Fruit fly (Drosophila melanogaster) whole organism, embryonic: ENCODE measurements around the gene CG13392.
A peak's percentile ranks its signal among the peaks of the same experiment; 100 is the strongest.

Experiments used
- Blimp-1 ChIP-seq: fragments of 200-800 bp; sonication (Bioruptor generic); optimal IDR thresholded peaks from 3 replicates; lab custom pipeline; 2018; ENCODE audit warnings: missing biosample characterization, missing genetic modification characterization, mild to moderate bottlenecking, moderate library complexity, missing genetic modification reagents
- CG10366 ChIP-seq: fragments of 200-800 bp; sonication (Bioruptor generic); IDR thresholded peaks from 2 replicates; pipeline ENCODE4 v1.3.6; 2022; ENCODE audit warnings: missing biosample characterization, missing genetic modification characterization
- CG11695 ChIP-seq: fragments of 200-800 bp; sonication (Bioruptor generic); IDR thresholded peaks from 3 replicates; pipeline ENCODE4 v1.3.6; 2022; ENCODE audit warnings: missing biosample characterization, missing genetic modification characterization
- CG11696 ChIP-seq: fragments of 200-800 bp; sonication (Bioruptor generic); IDR thresholded peaks from 2 replicates; pipeline ENCODE4 v1.3.6; 2022; ENCODE audit warnings: missing biosample characterization, missing genetic modification characterization
- CG12219 ChIP-seq: fragments of 200-800 bp; sonication (Bioruptor generic); optimal IDR thresholded peaks from 3 replicates; lab custom pipeline; 2018; ENCODE audit warnings: missing biosample characterization, mild to moderate bottlenecking, missing genetic modification characterization
- CG12299 ChIP-seq: fragments of 200-800 bp; sonication (Bioruptor generic); optimal IDR thresholded peaks from 2 replicates; lab custom pipeline; 2018; ENCODE audit warnings: missing biosample characterization, mild to moderate bottlenecking, missing genetic modification characterization
- CG13424 ChIP-seq: fragments of 200-800 bp; sonication (Bioruptor generic); optimal IDR thresholded peaks from 2 replicates; lab custom pipeline; 2019; ENCODE audit warnings: missing biosample characterization, mild to moderate bottlenecking, missing genetic modification characterization, moderate library complexity
- CG2129 ChIP-seq: fragments of 200-800 bp; sonication (Bioruptor generic); IDR thresholded peaks from 2 replicates; pipeline ENCODE4 v1.3.6; 2022; ENCODE audit warnings: missing biosample characterization, missing genetic modification characterization; ENCODE audit not compliant: partially characterized antibody
- CG2889 ChIP-seq: fragments of 200-800 bp; sonication (Bioruptor generic); IDR thresholded peaks from 3 replicates; pipeline ENCODE4 v1.3.6; 2022; ENCODE audit warnings: missing biosample characterization, missing genetic modification characterization
- CG4617 ChIP-seq: fragments of 200-800 bp; sonication (Bioruptor generic); optimal IDR thresholded peaks from 3 replicates; lab custom pipeline; 2016; ENCODE audit warnings: missing biosample characterization, missing genetic modification characterization, borderline replicate concordance
- CG4730 ChIP-seq: fragments of 200-800 bp; sonication (Bioruptor generic); IDR thresholded peaks from 2 replicates; pipeline ENCODE4 v1.3.6; 2022; ENCODE audit warnings: missing biosample characterization, missing genetic modification characterization
- CG6689 ChIP-seq: fragments of 200-800 bp; sonication (Bioruptor generic); IDR thresholded peaks from 2 replicates; pipeline ENCODE4 v1.3.6; 2022; ENCODE audit warnings: missing biosample characterization, missing genetic modification characterization
- CG6854 ChIP-seq: fragments of 200-800 bp; sonication (Bioruptor generic); optimal IDR thresholded peaks from 3 replicates; lab custom pipeline; 2017; ENCODE audit warnings: missing biosample characterization, mild to moderate bottlenecking, missing genetic modification characterization
- CG8281 ChIP-seq: fragments of 200-800 bp; sonication (Bioruptor generic); optimal IDR thresholded peaks from 2 replicates; lab custom pipeline; 2018; ENCODE audit warnings: missing biosample characterization, mild to moderate bottlenecking, missing genetic modification characterization, moderate library complexity
- CG8765 ChIP-seq: fragments of 200-800 bp; sonication (Bioruptor generic); IDR thresholded peaks from 2 replicates; pipeline ENCODE4 v1.3.6; 2022; ENCODE audit warnings: missing biosample characterization, missing genetic modification characterization
- CG9437 ChIP-seq: fragments of 200-800 bp; sonication (Bioruptor generic); optimal IDR thresholded peaks from 2 replicates; lab custom pipeline; 2018; ENCODE audit warnings: missing biosample characterization, mild to moderate bottlenecking, missing genetic modification characterization
- Dfd ChIP-seq, 2 experiments: fragments of >200 bp; optimal IDR thresholded peaks; 2 replicates each; lab custom pipeline; 2017; ENCODE audit warnings: missing biosample characterization in 2 of 2, missing genetic modification characterization in 2 of 2
- Elba2 ChIP-seq: fragments of 200-800 bp; sonication (Bioruptor generic); optimal IDR thresholded peaks from 3 replicates; lab custom pipeline; 2016; ENCODE audit warnings: missing biosample characterization, missing genetic modification characterization
- Ets65A ChIP-seq: fragments of 200-800 bp; sonication (Bioruptor generic); peaks from one replicate; lab custom pipeline; 2016; ENCODE audit warnings: missing biosample characterization, missing genetic modification characterization
- Fer3 ChIP-seq: fragments of 200-800 bp; sonication (Bioruptor generic); optimal IDR thresholded peaks from 2 replicates; lab custom pipeline; 2018; ENCODE audit warnings: missing biosample characterization, mild to moderate bottlenecking, missing genetic modification characterization, moderate library complexity
- Gsc ChIP-seq: fragments of 200-800 bp; sonication (Bioruptor generic); IDR thresholded peaks from 2 replicates; pipeline ENCODE4 v1.3.6; 2022; ENCODE audit warnings: missing biosample characterization, missing genetic modification characterization
- H2.0 ChIP-seq: fragments of 200-800 bp; sonication (Bioruptor generic); IDR thresholded peaks from 2 replicates; pipeline ENCODE4 v1.3.6; 2022; ENCODE audit warnings: missing biosample characterization, missing genetic modification characterization
- HHEX ChIP-seq: fragments of 200-800 bp; sonication (Bioruptor generic); optimal IDR thresholded peaks from 3 replicates; lab custom pipeline; 2017; ENCODE audit warnings: missing biosample characterization, mild to moderate bottlenecking, missing genetic modification characterization, missing genetic modification reagents
- Jarid2 ChIP-seq: fragments of 200-800 bp; sonication (Bioruptor generic); optimal IDR thresholded peaks from 3 replicates; lab custom pipeline; 2017; ENCODE audit warnings: mild to moderate bottlenecking, missing biosample characterization, missing genetic modification reagents, missing genetic modification characterization
- MESR4 ChIP-seq: fragments of 200-800 bp; sonication (Bioruptor generic); optimal IDR thresholded peaks from 2 replicates; lab custom pipeline; 2018; ENCODE audit warnings: missing biosample characterization, mild to moderate bottlenecking, missing genetic modification characterization, moderate library complexity
- Max ChIP-seq: fragments of 200-800 bp; sonication (Bioruptor generic); optimal IDR thresholded peaks from 2 replicates; lab custom pipeline; 2016; ENCODE audit warnings: missing biosample characterization, mild to moderate bottlenecking, missing genetic modification characterization
- Rfx ChIP-seq: fragments of 200-800 bp; sonication (Bioruptor generic); IDR thresholded peaks from 2 replicates; pipeline ENCODE4 v1.3.6; 2022; ENCODE audit warnings: missing biosample characterization, missing genetic modification characterization
- Xbp1 ChIP-seq: fragments of 200-800 bp; sonication (Bioruptor generic); optimal IDR thresholded peaks from 3 replicates; lab custom pipeline; 2016; ENCODE audit warnings: missing biosample characterization, mild to moderate bottlenecking, missing genetic modification characterization
- ash1 ChIP-seq: fragments of 200-800 bp; sonication (Bioruptor generic); optimal IDR thresholded peaks from 2 replicates; lab custom pipeline; 2018; ENCODE audit warnings: missing biosample characterization, mild to moderate bottlenecking, missing genetic modification characterization
- btn ChIP-seq: fragments of 200-800 bp; sonication (Bioruptor generic); optimal IDR thresholded peaks from 2 replicates; lab custom pipeline; 2016; ENCODE audit warnings: missing biosample characterization, missing genetic modification characterization
- cas ChIP-seq: fragments of 200-800 bp; sonication (Bioruptor generic); IDR thresholded peaks from 2 replicates; pipeline ENCODE4 v1.3.6; 2022; ENCODE audit warnings: missing biosample characterization, missing genetic modification characterization
- cato ChIP-seq: fragments of 200-800 bp; sonication (Bioruptor generic); optimal IDR thresholded peaks from 2 replicates; lab custom pipeline; 2016; ENCODE audit warnings: missing biosample characterization, missing genetic modification characterization, borderline replicate concordance
- chif ChIP-seq, 2 experiments: fragments of 200-800 bp; sonication (Bioruptor generic); optimal IDR thresholded peaks; 3 replicates each; lab custom pipeline; 2016; ENCODE audit warnings: missing biosample characterization in 2 of 2, missing genetic modification characterization in 2 of 2
- dysf ChIP-seq: fragments of 200-800 bp; sonication (Bioruptor generic); IDR thresholded peaks from 3 replicates; pipeline ENCODE4 v1.3.6; 2022; ENCODE audit warnings: missing biosample characterization, missing genetic modification characterization
- ewg ChIP-seq: fragments of 200-800 bp; sonication (Bioruptor generic); optimal IDR thresholded peaks from 3 replicates; lab custom pipeline; 2017; ENCODE audit warnings: mild to moderate bottlenecking, missing biosample characterization, missing genetic modification reagents, missing genetic modification characterization
- gcm2 ChIP-seq: fragments of 200-800 bp; sonication (Bioruptor generic); optimal IDR thresholded peaks from 2 replicates; lab custom pipeline; 2016; ENCODE audit warnings: missing biosample characterization, missing genetic modification characterization
- h ChIP-seq: fragments of >200 bp; optimal IDR thresholded peaks from 2 replicates; lab custom pipeline; 2017
- hbn ChIP-seq: fragments of 200-800 bp; sonication (Bioruptor generic); IDR thresholded peaks from 2 replicates; pipeline ENCODE4 v1.3.6; 2022; ENCODE audit warnings: missing biosample characterization, missing genetic modification characterization; ENCODE audit not compliant: partially characterized antibody
- knrl ChIP-seq: fragments of 200-800 bp; sonication (Bioruptor generic); IDR thresholded peaks from 3 replicates; pipeline ENCODE4 v1.3.6; 2022; ENCODE audit warnings: missing biosample characterization, missing genetic modification characterization; ENCODE audit not compliant: partially characterized antibody
- lab ChIP-seq: fragments of 200-800 bp; sonication (Bioruptor generic); optimal IDR thresholded peaks from 3 replicates; lab custom pipeline; 2017; ENCODE audit warnings: missing biosample characterization, missing genetic modification characterization, mild to moderate bottlenecking, moderate library complexity, missing genetic modification reagents
- lilli ChIP-seq: fragments of 200-800 bp; sonication (Bioruptor generic); optimal IDR thresholded peaks from 3 replicates; lab custom pipeline; 2016; ENCODE audit warnings: missing biosample characterization, missing genetic modification characterization
- lmd ChIP-seq: fragments of 200-800 bp; sonication (Bioruptor generic); IDR thresholded peaks from 2 replicates; pipeline ENCODE4 v1.3.6; 2022; ENCODE audit warnings: missing biosample characterization, missing genetic modification characterization
- lov ChIP-seq, 2 experiments: fragments of 200-800 bp in 1 of 2; fragments of >200 bp in 1 of 2; sonication (Bioruptor generic) in 1 of 2; IDR thresholded peaks in 1 of 2; optimal IDR thresholded peaks in 1 of 2; 2 replicates in 1 of 2; 3 replicates in 1 of 2; pipeline versions ENCODE4 v1.3.6 to Lab custom; 2017 to 2022; ENCODE audit warnings: missing biosample characterization in 1 of 2, missing genetic modification characterization in 1 of 2
- nom ChIP-seq: fragments of 200-800 bp; sonication (Bioruptor generic); optimal IDR thresholded peaks from 2 replicates; lab custom pipeline; 2017; ENCODE audit warnings: missing biosample characterization, missing genetic modification characterization, mild to moderate bottlenecking, moderate library complexity, missing genetic modification reagents
- psq ChIP-seq: fragments of 200-800 bp; sonication (Bioruptor generic); optimal IDR thresholded peaks from 2 replicates; lab custom pipeline; 2017; ENCODE audit warnings: missing biosample characterization, missing genetic modification characterization
- pzg ChIP-seq: fragments of 200-800 bp; sonication (Bioruptor generic); optimal IDR thresholded peaks from 3 replicates; lab custom pipeline; 2018; ENCODE audit warnings: missing biosample characterization, mild to moderate bottlenecking, missing genetic modification characterization, moderate library complexity
- schlank ChIP-seq: fragments of 200-800 bp; sonication (Bioruptor generic); optimal IDR thresholded peaks from 2 replicates; lab custom pipeline; 2018; ENCODE audit warnings: missing biosample characterization, mild to moderate bottlenecking, missing genetic modification characterization
- slp2 ChIP-seq: fragments of 200-800 bp; sonication (Bioruptor generic); optimal IDR thresholded peaks from 2 replicates; lab custom pipeline; 2016; ENCODE audit warnings: missing biosample characterization, missing genetic modification characterization
- tll ChIP-seq, 2 experiments: fragments of 200-800 bp in 1 of 2; fragments of >200 bp in 1 of 2; sonication (Bioruptor generic) in 1 of 2; optimal IDR thresholded peaks; 2 replicates each; lab custom pipeline; 2017 to 2019; ENCODE audit warnings: missing biosample characterization in 2 of 2, missing genetic modification characterization in 2 of 2, mild to moderate bottlenecking in 1 of 2, moderate library complexity in 1 of 2
- usp ChIP-seq: fragments of >200 bp; optimal IDR thresholded peaks from 2 replicates; lab custom pipeline; 2017; ENCODE audit warnings: missing biosample characterization, missing genetic modification characterization

The CG13392 gene

dm6 chr2L:8382646-8383045, at the start of gene CG13392, which contains the start of gene Rcd4 (continued):
- TF ChIP-seq chif (GFP tag; optimal IDR thresholded peaks at IDR 0.05; lab: Kevin White, UChicago), result peak; percentile 47 to 65
- no peak; the same call in 2 of the 3 replicates for TF ChIP-seq CG11695 (GFP tag; lab: Robert Waterston, UW)
- TF ChIP-seq CG11696 (GFP tag; lab: Robert Waterston, UW), result no peak
- TF ChIP-seq CG8281 (tag; lab: Kevin White, UChicago), result no peak
- peak; percentile 56 for TF ChIP-seq HHEX (GFP tag; lab: Kevin White, UChicago)
- 0 out of 2 replicates have a peak, but pooled peaks have one; percentile 28 for TF ChIP-seq CG4730 (GFP tag; lab: Robert Waterston, UW)
- TF ChIP-seq gcm2, result peak; percentile 5
- peak; percentile 38; the same call in 1 of the 2 replicates for TF ChIP-seq CG10366 (GFP tag; lab: Robert Waterston, UW)
- TF ChIP-seq CG9437 (GFP tag; lab: Kevin White, UChicago), result peak; percentile 34
- no peak for TF ChIP-seq Gsc (GFP tag; lab: Robert Waterston, UW)
- TF ChIP-seq CG2129 (GFP tag; lab: Robert Waterston, UW), result no peak
- peak; percentile 88 for TF ChIP-seq Rfx (GFP tag; lab: Robert Waterston, UW)
- peak; percentile 62 for TF ChIP-seq schlank (tag; lab: Kevin White, UChicago)
- TF ChIP-seq CG8765, result 0 out of 2 replicates have a peak, but pooled peaks have one; percentile 30
- TF ChIP-seq nom (GFP tag; lab: Kevin White, UChicago), result peak; percentile 52
- peak; percentile 30 for TF ChIP-seq slp2 (GFP tag; lab: Kevin White, UChicago)
- TF ChIP-seq cato, result no peak
- TF ChIP-seq Dfd (GFP tag; optimal IDR thresholded peaks at IDR 0.05; lab: Kevin White, UChicago), result no peak
- TF ChIP-seq psq (GFP tag; lab: Kevin White, UChicago), result peak; percentile 9
- peak; percentile 41 for TF ChIP-seq CG12299 (tag; lab: Kevin White, UChicago)
- no peak for TF ChIP-seq CG6854 (GFP tag; lab: Kevin White, UChicago)
- peak; percentile 27 for TF ChIP-seq Blimp-1
- peak; percentile 42 for TF ChIP-seq CG12219 (GFP tag; lab: Kevin White, UChicago)
- TF ChIP-seq CG13424, result peak; percentile 26
- TF ChIP-seq Ets65A, result peak; percentile 97
- TF ChIP-seq knrl (GFP tag; lab: Robert Waterston, UW), result peak; percentile 51; the same call in 2 of the 3 replicates
- TF ChIP-seq cas (GFP tag; lab: Robert Waterston, UW), result no peak
- peak; percentile 57 for TF ChIP-seq H2.0 (GFP tag; lab: Robert Waterston, UW)
- no peak for TF ChIP-seq lov (optimal IDR thresholded peaks at IDR 0.05; lab: Kevin White, UChicago)
- no peak for TF ChIP-seq lov (GFP tag; IDR thresholded peaks at IDR 0.05; lab: Robert Waterston, UW)
- TF ChIP-seq Fer3 (tag; lab: Kevin White, UChicago), result peak; percentile 73
- TF ChIP-seq Elba2 (GFP tag; lab: Kevin White, UChicago), result no peak
- TF ChIP-seq lilli (GFP tag; lab: Kevin White, UChicago), result peak; percentile 83
- TF ChIP-seq ewg (GFP tag; lab: Kevin White, UChicago), result peak; percentile 20
- no peak for TF ChIP-seq Jarid2 (GFP tag; lab: Kevin White, UChicago)
- 0 out of 2 replicates have a peak, but pooled peaks have one; percentile 27 for TF ChIP-seq CG6689 (GFP tag; lab: Robert Waterston, UW)
- no peak for TF ChIP-seq tll (GFP tag; optimal IDR thresholded peaks at IDR 0.05; lab: Kevin White, UChicago)
- peak; percentile 87 for TF ChIP-seq pzg (GFP tag; lab: Kevin White, UChicago)
- no peak for TF ChIP-seq CG2889 (GFP tag; lab: Robert Waterston, UW)
- TF ChIP-seq ash1 (GFP tag; lab: Kevin White, UChicago), result peak; percentile 15
- no peak for TF ChIP-seq usp
- TF ChIP-seq MESR4 (GFP tag; lab: Kevin White, UChicago), result peak; percentile 78
- TF ChIP-seq lmd (GFP tag; lab: Robert Waterston, UW), result peak; percentile 38; the same call in 1 of the 2 replicates
- TF ChIP-seq hbn (GFP tag; lab: Robert Waterston, UW), result peak; percentile 53; the same call in 1 of the 2 replicates
- peak; percentile 87 for TF ChIP-seq lab (GFP tag; lab: Kevin White, UChicago)
- TF ChIP-seq Max (GFP tag; lab: Kevin White, UChicago), result peak; percentile 6
- peak; percentile 84 for TF ChIP-seq CG4617
- TF ChIP-seq Xbp1 (GFP tag; lab: Kevin White, UChicago), result peak; percentile 65
- peak; percentile 30 for TF ChIP-seq btn (GFP tag; lab: Kevin White, UChicago)
- TF ChIP-seq h, result no peak
- TF ChIP-seq dysf, result peak; percentile 72
